Worm (Caenorhabditis elegans) whole organism, L4/young adult: Measurements from ENCODE around the gene F48G7.13.

Source experiments
- dao-5 ChIP-seq: sonication (generic microtip); optimal IDR thresholded peaks from 2 replicates; lab custom pipeline; 2016; ENCODE audit warnings: missing genotype, missing genetic modification characterization, moderate library complexity, missing compliant biosample characterization
- him-1 ChIP-seq: sonication (generic microtip); optimal IDR thresholded peaks from 2 replicates; lab custom pipeline; 2016; ENCODE audit warnings: missing genotype, missing genetic modification reagents, missing genetic modification characterization, missing compliant biosample characterization

DNA sequence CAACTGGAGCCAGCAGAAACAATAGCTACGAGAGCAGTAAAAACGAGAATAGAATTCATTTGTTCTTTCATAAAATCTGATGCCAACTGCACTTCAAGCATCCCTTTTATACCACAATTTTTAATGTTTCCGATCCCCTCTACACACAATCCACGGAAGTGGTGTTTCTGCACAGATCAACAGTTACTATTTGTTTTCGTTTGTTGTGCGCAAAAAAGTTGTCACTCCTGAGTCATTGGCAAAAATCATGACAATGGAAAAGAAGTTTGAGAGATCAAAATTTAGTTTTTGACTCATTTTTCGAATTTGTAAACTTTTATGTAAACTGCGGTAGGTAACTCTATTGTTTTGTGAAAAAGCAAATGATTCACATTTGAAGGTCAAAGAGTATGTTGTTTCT, 11.3 kb upstream of the F48G7.13 start, which contains the start of gene srlf-37:
- TF ChIP-seq him-1 (tag; lab: Kevin White, UChicago) (no peak), dao-5 (tag; lab: Kevin White, UChicago) (no peak)
